Worm (Caenorhabditis elegans) whole organism, midembryonic: ENCODE results near the gene fbxb-52.
"Not testable (repeated sequence)": the region's sequence is repeated elsewhere in the genome, so short reads cannot be mapped to it uniquely, and the experiment has no call there.

Experiments used
- T22C8.4 ChIP-seq: fragments of 200-800 bp; sonication (Bioruptor generic); IDR thresholded peaks from 2 replicates; pipeline ENCODE4 v1.3.6; 2022; ENCODE audit warnings: missing genetic modification characterization, missing compliant biosample characterization
- cog-1 ChIP-seq: sonication (generic microtip); optimal IDR thresholded peaks from 2 replicates; lab custom pipeline; 2016; ENCODE audit warnings: missing genetic modification characterization, missing compliant biosample characterization
- flt-1 ChIP-seq: fragments of 200-800 bp; sonication (Bioruptor generic); IDR thresholded peaks from 2 replicates; pipeline ENCODE4 v1.3.6; 2022; ENCODE audit warnings: missing genetic modification characterization, missing compliant biosample characterization
- klf-2 ChIP-seq: fragments of 200-800 bp; sonication (Bioruptor generic); conservative IDR thresholded peaks from 2 replicates; pipeline ENCODE4 v1.3.6; 2022; ENCODE audit warnings: missing genetic modification reagents, missing genetic modification characterization, missing compliant biosample characterization
- med-1 ChIP-seq: sonication (generic microtip); optimal IDR thresholded peaks from 2 replicates; lab custom pipeline; 2017; ENCODE audit warnings: missing genetic modification characterization, mild to moderate bottlenecking, missing compliant biosample characterization, antibody characterized with exemption, missing genetic modification reagents; ENCODE audit not compliant: insufficient read depth
- ref-1 ChIP-seq: fragments of 200-800 bp; sonication (Bioruptor generic); conservative IDR thresholded peaks from 2 replicates; pipeline ENCODE4 v1.3.6; 2022; ENCODE audit warnings: missing genetic modification reagents, missing genetic modification characterization, missing compliant biosample characterization
- tab-1 ChIP-seq: fragments of 200-800 bp; sonication (Bioruptor generic); IDR thresholded peaks from 2 replicates; pipeline ENCODE4 v1.3.6; 2022; ENCODE audit warnings: missing genetic modification characterization, missing compliant biosample characterization
- ztf-23 ChIP-seq: fragments of 200-800 bp; sonication (Bioruptor generic); IDR thresholded peaks from 2 replicates; pipeline ENCODE4 v1.3.6; 2022; ENCODE audit warnings: missing genetic modification reagents, missing genetic modification characterization, missing compliant biosample characterization
- ztf-29 ChIP-seq: fragments of 200-800 bp; sonication (Bioruptor generic); IDR thresholded peaks from 2 replicates; pipeline ENCODE4 v1.3.6; 2022; ENCODE audit warnings: missing genetic modification reagents, missing genetic modification characterization, missing compliant biosample characterization

fbxb-52 gene

ce11 chrII:1576030-1576429, 25.6 kb upstream of the fbxb-52 start, which contains the start of gene K05F6.10:
Gene K05F6.10, minus strand, starts transcription at chrII:1576130.
- no peak for TF ChIP-seq flt-1 (GFP tag; lab: Robert Waterston, UW)
- TF ChIP-seq ztf-23 (GFP tag; lab: Robert Waterston, UW) = no peak
- TF ChIP-seq T22C8.4 = no peak
- TF ChIP-seq klf-2 (GFP tag; lab: Robert Waterston, UW) = no peak
- TF ChIP-seq ref-1 = no peak
- no peak for TF ChIP-seq tab-1 (GFP tag; lab: Robert Waterston, UW)
- TF ChIP-seq ztf-29 = no peak
- no peak for TF ChIP-seq cog-1 (tag; lab: Kevin White, UChicago)
- TF ChIP-seq med-1 (GFP tag; lab: Kevin White, UChicago) = no peak

- no peak for TF ChIP-seq med-1 (GFP tag; lab: Kevin White, UChicago)
- TF ChIP-seq klf-2 (GFP tag; lab: Robert Waterston, UW) = no peak
- no peak for TF ChIP-seq T22C8.4
- TF ChIP-seq ztf-29 = no peak
- no peak for TF ChIP-seq tab-1 (GFP tag; lab: Robert Waterston, UW)
- TF ChIP-seq flt-1 (GFP tag; lab: Robert Waterston, UW) = no peak
- TF ChIP-seq ztf-23 (GFP tag; lab: Robert Waterston, UW) = no peak
- no peak for TF ChIP-seq cog-1 (tag; lab: Kevin White, UChicago)
- no peak for TF ChIP-seq ref-1
Observed at ce11 chrII:1571032-1571431, 20.6 kb upstream of the fbxb-52 start, which contains the start of gene fbxb-46. Gene fbxb-46, minus strand, starts transcription at chrII:1571132.

ce11 chrII:1568214-1568613, 17.8 kb upstream of the fbxb-52 start, which contains the start of gene fbxb-49:
Gene fbxb-49, plus strand, starts transcription at chrII:1568514.
- TF ChIP-seq ztf-23 (GFP tag; lab: Robert Waterston, UW) (no peak), T22C8.4 (no peak), ref-1 (no peak), klf-2 (GFP tag; lab: Robert Waterston, UW) (no peak), cog-1 (tag; lab: Kevin White, UChicago) (no peak), tab-1 (GFP tag; lab: Robert Waterston, UW) (no peak), flt-1 (GFP tag; lab: Robert Waterston, UW) (no peak), ztf-29 (no peak), med-1 (GFP tag; lab: Kevin White, UChicago) (no peak)

- no peak for TF ChIP-seq ztf-23 (GFP tag; lab: Robert Waterston, UW)
- no peak for TF ChIP-seq T22C8.4
- TF ChIP-seq tab-1 (GFP tag; lab: Robert Waterston, UW) = no peak
Observed at ce11 chrII:1567646-1568045, 17.2 kb upstream of the fbxb-52 start, which contains the start of gene K05F6.8. Gene K05F6.8, minus strand, starts transcription at chrII:1567746.

- no peak for TF ChIP-seq ref-1
- TF ChIP-seq ztf-23 (GFP tag; lab: Robert Waterston, UW) = no peak
- no peak for TF ChIP-seq T22C8.4
- TF ChIP-seq flt-1 (GFP tag; lab: Robert Waterston, UW) = no peak
- no peak for TF ChIP-seq tab-1 (GFP tag; lab: Robert Waterston, UW)
- TF ChIP-seq klf-2 (GFP tag; lab: Robert Waterston, UW) = no peak
- no peak for TF ChIP-seq ztf-29
- no peak for TF ChIP-seq med-1 (GFP tag; lab: Kevin White, UChicago)
- TF ChIP-seq cog-1 (tag; lab: Kevin White, UChicago) = no peak
Observed at ce11 chrII:1561863-1562262, 11.5 kb upstream of the fbxb-52 start, which contains the start of gene K05F6.14. Gene K05F6.14, plus strand, starts transcription at chrII:1562163.

- no peak for TF ChIP-seq T22C8.4
Observed at ce11 chrII:1560839-1561238, 10.4 kb upstream of the fbxb-52 start.

ce11 chrII:1556217-1556616, 5.8 kb upstream of the fbxb-52 start, which contains the start of the genes fbxb-54 and fbxb-50:
Gene fbxb-54, minus strand, starts transcription at chrII:1556317.
Gene fbxb-50, plus strand, starts transcription at chrII:1556443.
- not testable (repeated sequence) for TF ChIP-seq ztf-23 (GFP tag; lab: Robert Waterston, UW); tab-1 (GFP tag; lab: Robert Waterston, UW); cog-1 (tag; lab: Kevin White, UChicago)

- no peak for TF ChIP-seq med-1 (GFP tag; lab: Kevin White, UChicago)
- no peak for TF ChIP-seq tab-1 (GFP tag; lab: Robert Waterston, UW)
- TF ChIP-seq ref-1 = no peak
- TF ChIP-seq klf-2 (GFP tag; lab: Robert Waterston, UW) = no peak
- TF ChIP-seq ztf-23 (GFP tag; lab: Robert Waterston, UW) = no peak
- no peak for TF ChIP-seq cog-1 (tag; lab: Kevin White, UChicago)
- no peak for TF ChIP-seq T22C8.4
- no peak for TF ChIP-seq ztf-29
- no peak for TF ChIP-seq flt-1 (GFP tag; lab: Robert Waterston, UW)
Observed at ce11 chrII:1545625-1546024, 4.8 kb downstream of the fbxb-52 start, which contains the start of gene K05F6.12. Gene K05F6.12, plus strand, starts transcription at chrII:1545925.

ce11 chrII:1543182-1543581, 7.2 kb downstream of the fbxb-52 start, which contains the start of gene K05F6.4:
Gene K05F6.4, plus strand, starts transcription at chrII:1543482.
- not testable (repeated sequence) for TF ChIP-seq ztf-23 (GFP tag; lab: Robert Waterston, UW); med-1 (GFP tag; lab: Kevin White, UChicago); ref-1

ce11 chrII:1540628-1541027, 9.8 kb downstream of the fbxb-52 start, which contains the start of gene poml-4:
Gene poml-4, plus strand, starts transcription at chrII:1540928.
- TF ChIP-seq ztf-29; tab-1 (GFP tag; lab: Robert Waterston, UW); med-1 (GFP tag; lab: Kevin White, UChicago): not testable (repeated sequence)
